Worm (Caenorhabditis elegans) whole organism, late embryonic: ENCODE measurements around the gene puf-11.

ENCODE experiments used
- F13H6.1 ChIP-seq: sonication (generic microtip); optimal IDR thresholded peaks from 2 replicates; lab custom pipeline; 2016; ENCODE audit warnings: missing genetic modification characterization, missing compliant biosample characterization
- ama-1 ChIP-seq: fragments of 150-350 bp; optimal IDR thresholded peaks from 2 replicates; lab custom pipeline; 2014
- dmd-4 ChIP-seq: sonication (generic microtip); optimal IDR thresholded peaks from 2 replicates; lab custom pipeline; 2016; ENCODE audit warnings: borderline replicate concordance, missing genetic modification characterization, missing compliant biosample characterization
- elt-4 ChIP-seq: sonication (generic microtip); optimal IDR thresholded peaks from 2 replicates; lab custom pipeline; 2016; ENCODE audit warnings: missing genetic modification characterization, missing compliant biosample characterization
- gmeb-2 ChIP-seq: sonication (generic microtip); optimal IDR thresholded peaks from 2 replicates; lab custom pipeline; 2016; ENCODE audit warnings: missing genetic modification characterization, inconsistent platforms, missing compliant biosample characterization
- lin-11 ChIP-seq: fragments of 200-800 bp; sonication (Bioruptor generic); optimal IDR thresholded peaks from 2 replicates; lab custom pipeline; 2018; ENCODE audit warnings: mild to moderate bottlenecking, missing genetic modification characterization, missing compliant biosample characterization
- pag-3 ChIP-seq: sonication (generic microtip); optimal IDR thresholded peaks from 2 replicates; lab custom pipeline; 2016; ENCODE audit warnings: missing compliant biosample characterization, missing genetic modification characterization, borderline replicate concordance
- ref-2 ChIP-seq: sonication (generic microtip); optimal IDR thresholded peaks from 2 replicates; lab custom pipeline; 2016; ENCODE audit warnings: missing genetic modification characterization, missing compliant biosample characterization
- sdc-2 ChIP-seq: sonication (generic microtip); optimal IDR thresholded peaks from 2 replicates; lab custom pipeline; 2016; ENCODE audit warnings: missing genotype, missing genetic modification characterization, missing compliant biosample characterization
- unc-86 ChIP-seq: sonication (generic microtip); optimal IDR thresholded peaks from 2 replicates; lab custom pipeline; 2016; ENCODE audit warnings: missing genetic modification characterization, missing compliant biosample characterization

- TF ChIP-seq F13H6.1 (tag; lab: Kevin White, UChicago) (no peak), dmd-4 (tag; lab: Kevin White, UChicago) (no peak), lin-11 (tag; lab: Kevin White, UChicago) (no peak), gmeb-2 (tag; lab: Kevin White, UChicago) (no peak), elt-4 (tag; lab: Kevin White, UChicago) (no peak), ama-1 (no peak), ref-2 (tag; lab: Kevin White, UChicago) (no peak), sdc-2 (tag; lab: Kevin White, UChicago) (no peak), pag-3 (tag; lab: Kevin White, UChicago) (no peak), unc-86 (tag; lab: Kevin White, UChicago) (no peak)
These were observed 20.2 kb downstream of the puf-11 start, which contains the start of gene Y73B6BL.31 for ce11 chrIV:6441601-6442000.
